Fruit fly (Drosophila melanogaster) whole organism, embryonic: ENCODE measurements around the gene slmo.
A peak's percentile ranks its signal among the peaks of the same experiment; 100 is the strongest.

Experiments used
- ATbp ChIP-seq: fragments of 200-800 bp; sonication (Bioruptor generic); optimal IDR thresholded peaks from 2 replicates; lab custom pipeline; 2017; ENCODE audit warnings: missing biosample characterization, mild to moderate bottlenecking, missing genetic modification characterization, missing genetic modification reagents
- Ada2b ChIP-seq: fragments of 200-800 bp; sonication (Bioruptor generic); IDR thresholded peaks from 2 replicates; pipeline ENCODE4 v1.3.6; 2022; ENCODE audit warnings: missing biosample characterization, missing genetic modification characterization
- CG10431 ChIP-seq: fragments of 200-800 bp; sonication (Bioruptor generic); optimal IDR thresholded peaks from 3 replicates; lab custom pipeline; 2018; ENCODE audit warnings: missing biosample characterization, mild to moderate bottlenecking, missing genetic modification characterization
- CG10462 ChIP-seq: fragments of 200-800 bp; sonication (Bioruptor generic); optimal IDR thresholded peaks from 2 replicates; lab custom pipeline; 2016; ENCODE audit warnings: missing biosample characterization, missing genetic modification characterization
- CG11723 ChIP-seq: fragments of 200-800 bp; sonication (Bioruptor generic); optimal IDR thresholded peaks from 2 replicates; lab custom pipeline; 2017; ENCODE audit warnings: missing biosample characterization, mild to moderate bottlenecking, missing genetic modification characterization
- CG12219 ChIP-seq: fragments of 200-800 bp; sonication (Bioruptor generic); optimal IDR thresholded peaks from 3 replicates; lab custom pipeline; 2018; ENCODE audit warnings: missing biosample characterization, mild to moderate bottlenecking, missing genetic modification characterization
- CG13894 ChIP-seq: fragments of 200-800 bp; sonication (Bioruptor generic); optimal IDR thresholded peaks from 3 replicates; lab custom pipeline; 2018; ENCODE audit warnings: missing biosample characterization, mild to moderate bottlenecking, missing genetic modification characterization, moderate library complexity
- CG15269 ChIP-seq: fragments of 200-800 bp; sonication (Bioruptor generic); optimal IDR thresholded peaks from 2 replicates; lab custom pipeline; 2018; ENCODE audit warnings: missing biosample characterization, mild to moderate bottlenecking, missing genetic modification characterization, moderate library complexity
- CG16863 ChIP-seq: fragments of 200-800 bp; sonication (Bioruptor generic); optimal IDR thresholded peaks from 3 replicates; lab custom pipeline; 2016; ENCODE audit warnings: missing biosample characterization, missing genetic modification characterization
- CG6765 ChIP-seq: fragments of 200-800 bp; sonication (Bioruptor generic); optimal IDR thresholded peaks from 3 replicates; lab custom pipeline; 2017; ENCODE audit warnings: missing biosample characterization, mild to moderate bottlenecking, missing genetic modification characterization
- CG7271 ChIP-seq: fragments of 200-800 bp; sonication (Bioruptor generic); optimal IDR thresholded peaks from 2 replicates; lab custom pipeline; 2018; ENCODE audit warnings: missing biosample characterization, mild to moderate bottlenecking, missing genetic modification characterization, moderate library complexity
- CG8478 ChIP-seq: fragments of >200 bp; optimal IDR thresholded peaks from 2 replicates; lab custom pipeline; 2018
- CG9215 ChIP-seq: fragments of 200-800 bp; sonication (Bioruptor generic); IDR thresholded peaks from 2 replicates; pipeline ENCODE4 v1.3.6; 2022; ENCODE audit warnings: missing biosample characterization, missing genetic modification characterization
- CG9932 ChIP-seq: fragments of 200-800 bp; sonication (Bioruptor generic); IDR thresholded peaks from 2 replicates; pipeline ENCODE4 v1.3.6; 2022; ENCODE audit warnings: missing biosample characterization, missing genetic modification characterization
- D ChIP-seq, 2 experiments: fragments of 200-800 bp in 1 of 2; fragments of >200 bp in 1 of 2; sonication (Bioruptor generic) in 1 of 2; optimal IDR thresholded peaks; 2 replicates in 1 of 2; 3 replicates in 1 of 2; lab custom pipeline; 2017; ENCODE audit warnings: mild to moderate bottlenecking in 1 of 2, missing biosample characterization in 1 of 2, missing genetic modification characterization in 1 of 2, missing genetic modification reagents in 1 of 2
- Elba2 ChIP-seq: fragments of 200-800 bp; sonication (Bioruptor generic); optimal IDR thresholded peaks from 3 replicates; lab custom pipeline; 2016; ENCODE audit warnings: missing biosample characterization, missing genetic modification characterization
- Lim3 ChIP-seq: fragments of 200-800 bp; sonication (Bioruptor generic); IDR thresholded peaks from 2 replicates; pipeline ENCODE4 v1.3.6; 2022; ENCODE audit warnings: missing biosample characterization, missing genetic modification characterization
- Sry-β ChIP-seq: fragments of 200-800 bp; sonication (Bioruptor generic); optimal IDR thresholded peaks from 2 replicates; lab custom pipeline; 2018; ENCODE audit warnings: missing biosample characterization, mild to moderate bottlenecking, missing genetic modification characterization, moderate library complexity
- Stat92E ChIP-seq, 3 experiments: fragments of >200 bp in 2 of 3; fragments of 200-800 bp in 1 of 3; sonication (Bioruptor generic) in 1 of 3; optimal IDR thresholded peaks; 2 replicates each; lab custom pipeline; 2017 to 2019; ENCODE audit warnings: missing biosample characterization in 3 of 3, missing genetic modification characterization in 3 of 3, mild to moderate bottlenecking in 1 of 3, moderate library complexity in 1 of 3
- Xbp1 ChIP-seq: fragments of 200-800 bp; sonication (Bioruptor generic); optimal IDR thresholded peaks from 3 replicates; lab custom pipeline; 2016; ENCODE audit warnings: missing biosample characterization, mild to moderate bottlenecking, missing genetic modification characterization
- dan ChIP-seq: fragments of 200-800 bp; sonication (Bioruptor generic); IDR thresholded peaks from 2 replicates; pipeline ENCODE4 v1.3.6; 2022; ENCODE audit warnings: missing biosample characterization, missing genetic modification characterization
- dysf ChIP-seq: fragments of 200-800 bp; sonication (Bioruptor generic); IDR thresholded peaks from 3 replicates; pipeline ENCODE4 v1.3.6; 2022; ENCODE audit warnings: missing biosample characterization, missing genetic modification characterization
- emc ChIP-seq: fragments of 200-800 bp; sonication (Bioruptor generic); optimal IDR thresholded peaks from 2 replicates; lab custom pipeline; 2016; ENCODE audit warnings: missing biosample characterization, missing genetic modification characterization
- gt ChIP-seq: fragments of 200-800 bp; sonication (Bioruptor generic); IDR thresholded peaks from 2 replicates; pipeline ENCODE4 v1.3.6; 2022; ENCODE audit warnings: missing biosample characterization, missing genetic modification characterization
- hb ChIP-seq: fragments of 200-800 bp; sonication (Bioruptor generic); IDR thresholded peaks from 3 replicates; pipeline ENCODE4 v1.3.6; 2022; ENCODE audit warnings: missing biosample characterization, missing genetic modification characterization; ENCODE audit not compliant: partially characterized antibody
- lmd ChIP-seq: fragments of 200-800 bp; sonication (Bioruptor generic); IDR thresholded peaks from 2 replicates; pipeline ENCODE4 v1.3.6; 2022; ENCODE audit warnings: missing biosample characterization, missing genetic modification characterization
- onecut ChIP-seq: fragments of 200-800 bp; sonication (Bioruptor generic); IDR thresholded peaks from 2 replicates; pipeline ENCODE4 v1.3.6; 2022; ENCODE audit warnings: missing biosample characterization, missing genetic modification characterization
- run ChIP-seq: fragments of 200-800 bp; sonication (Bioruptor generic); optimal IDR thresholded peaks from 3 replicates; lab custom pipeline; 2018; ENCODE audit warnings: missing biosample characterization, mild to moderate bottlenecking, missing genetic modification characterization
- ttk ChIP-seq: fragments of 200-800 bp; sonication (Bioruptor generic); IDR thresholded peaks from 2 replicates; pipeline ENCODE4 v2.1.2; 2022; ENCODE audit warnings: missing biosample characterization, missing genetic modification characterization
- vvl ChIP-seq: fragments of 200-800 bp; sonication (Bioruptor generic); IDR thresholded peaks from 2 replicates; pipeline ENCODE4 v1.3.6; 2022; ENCODE audit warnings: missing biosample characterization, missing genetic modification characterization
- wor ChIP-seq: fragments of 200-800 bp; sonication (Bioruptor generic); IDR thresholded peaks from 2 replicates; pipeline ENCODE4 v1.3.6; 2022; ENCODE audit warnings: missing biosample characterization, missing genetic modification characterization

slmo gene

dm6 chr2L:5997609-5998229, 50.8 kb downstream of the slmo start (continued):
- TF ChIP-seq CG7271 (tag; lab: Kevin White, UChicago) (peak; percentile 73), CG10431 (GFP tag; lab: Kevin White, UChicago) (peak; percentile 80), hb (GFP tag; lab: Robert Waterston, UW) (no peak), wor (GFP tag; lab: Robert Waterston, UW) (no peak), Lim3 (GFP tag; lab: Robert Waterston, UW) (no peak), emc (GFP tag; lab: Kevin White, UChicago) (no peak), onecut (GFP tag; lab: Robert Waterston, UW) (peak; percentile 69), dysf (GFP tag; lab: Robert Waterston, UW) (peak; percentile 25; the same call in 1 of the 3 replicates), CG15269 (tag; lab: Kevin White, UChicago) (no peak), Xbp1 (no peak), CG9215 (GFP tag; lab: Robert Waterston, UW) (no peak), ttk (no peak), CG8478 (no peak), gt (GFP tag; lab: Robert Waterston, UW) (0 out of 2 replicates have a peak, but pooled peaks have one; percentile 34), ATbp (peak; percentile 71), lmd (GFP tag; lab: Robert Waterston, UW) (no peak), Ada2b (no peak), dan (GFP tag; lab: Robert Waterston, UW) (no peak), CG10462 (GFP tag; lab: Kevin White, UChicago) (no peak), Stat92E (GFP tag; optimal IDR thresholded peaks at IDR 0.05; lab: Kevin White, UChicago) (no peak), CG11723 (GFP tag; lab: Kevin White, UChicago) (peak; percentile 78), run (tag; lab: Kevin White, UChicago) (peak; percentile 68), Elba2 (GFP tag; lab: Kevin White, UChicago) (no peak), vvl (peak; percentile 59), CG12219 (peak; percentile 73), D (optimal IDR thresholded peaks at IDR 0.05; lab: Kevin White, UChicago) (no peak), D (GFP tag; optimal IDR thresholded peaks at IDR 0.05; lab: Kevin White, UChicago) (peak; percentile 52), Sry-β (peak; percentile 45), CG9932 (GFP tag; lab: Robert Waterston, UW) (no peak), CG6765 (GFP tag; lab: Kevin White, UChicago) (peak; percentile 82), CG16863 (no peak), CG13894 (tag; lab: Kevin White, UChicago) (peak; percentile 42)
